Worm (Caenorhabditis elegans): ENCODE measurements around the gene M02E1.4.

M02E1.4 gene

DNA sequence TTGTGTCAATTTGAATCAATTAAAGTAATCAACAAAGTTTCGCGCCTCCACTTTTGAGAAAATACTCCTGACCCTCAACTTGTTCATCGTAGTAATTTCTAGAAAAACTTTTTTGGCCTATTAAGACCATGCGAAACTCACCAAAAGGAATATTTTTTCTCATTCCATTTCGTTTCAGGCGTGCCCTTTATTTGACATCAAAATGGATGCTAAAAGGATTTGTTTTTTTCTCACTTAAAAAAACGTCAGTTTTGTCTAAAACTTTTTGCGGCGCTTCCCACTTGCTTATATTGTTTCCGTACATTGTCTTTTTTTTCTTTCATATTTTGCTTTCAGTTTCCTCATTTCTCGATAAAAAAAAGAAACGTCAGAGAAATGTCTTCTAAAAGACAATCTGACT, 47.4 kb downstream of the M02E1.4 start, which contains the start of gene C04E7.5:
Gene C04E7.5 (plus strand): TSS at position 301 of the 400 bp plus-strand sequence.
- TF ChIP-seq elt-1 (tag; optimal IDR thresholded peaks at IDR 0.05) (no peak), ztf-4 (tag; optimal IDR thresholded peaks at IDR 0.05) (no peak), daf-12 (tag; optimal IDR thresholded peaks at IDR 0.05) (no peak), snpc-4 (tag; optimal IDR thresholded peaks at IDR 0.05) (no peak), nhr-11 (tag; optimal IDR thresholded peaks at IDR 0.05) (no peak), nfya-1 (tag; optimal IDR thresholded peaks at IDR 0.05; ENCODE audit: insufficient read depth) (no peak), zag-1 (tag; optimal IDR thresholded peaks at IDR 0.05) (no peak), pqm-1 (tag; optimal IDR thresholded peaks at IDR 0.05) (no peak), nhr-43 (tag; optimal IDR thresholded peaks at IDR 0.05; ENCODE audit: poor library complexity, severe bottlenecking) (no peak), lin-15B (tag; optimal IDR thresholded peaks at IDR 0.05) (no peak), fkh-2 (tag; optimal IDR thresholded peaks at IDR 0.05) (no peak), unc-62 (GFP tag; optimal IDR thresholded peaks at IDR 0.05) (no peak), skn-1 (tag; optimal IDR thresholded peaks at IDR 0.05) (no peak), ama-1 (optimal IDR thresholded peaks at IDR 0.05) (no peak), elt-2 (tag; optimal IDR thresholded peaks at IDR 0.05) (no peak), ceh-82 (tag; optimal IDR thresholded peaks at IDR 0.05) (no peak), nhr-237 (tag; optimal IDR thresholded peaks at IDR 0.05) (no peak)

Data from whole organism, L3 larva.